Worm (Caenorhabditis elegans): ENCODE data around the gene acly-1.

DNA sequence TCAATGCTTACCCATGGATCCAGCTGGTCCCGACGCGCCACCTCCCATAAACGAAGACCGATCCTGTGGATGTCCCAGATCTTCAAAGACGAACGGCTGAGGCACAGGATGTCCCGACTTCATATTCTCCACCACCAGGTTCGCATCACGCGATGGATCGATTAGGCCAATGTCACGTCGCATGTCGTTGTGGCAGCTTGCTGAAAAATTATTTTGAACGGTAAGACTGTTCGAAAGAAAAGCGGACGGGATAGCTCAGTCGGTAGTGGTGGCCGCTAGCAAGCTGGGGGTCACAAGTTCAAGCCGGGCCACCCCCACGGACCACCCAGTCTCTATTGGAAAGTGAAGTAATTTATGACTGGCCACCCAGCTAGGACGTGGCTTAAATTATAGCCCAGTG lies 33.8 kb downstream of the acly-1 start:
- TF ChIP-seq tab-1 (GFP tag; IDR thresholded peaks at IDR 0.05) (no peak), flt-1 (GFP tag; IDR thresholded peaks at IDR 0.05) (no peak), med-1 (GFP tag; optimal IDR thresholded peaks at IDR 0.05; ENCODE audit: insufficient read depth) (no peak), cog-1 (tag; optimal IDR thresholded peaks at IDR 0.05) (no peak), ref-1 (GFP tag; conservative IDR thresholded peaks at IDR 0.05) (no peak)
